Fruit fly (Drosophila melanogaster) whole organism: ENCODE measurements around the gene sens.

Experiments
- CG8478 ChIP-seq: fragments of >200 bp; optimal IDR thresholded peaks from 2 replicates; lab custom pipeline; 2018; ENCODE audit warnings: inconsistent platforms
- EcR ChIP-seq, 2 experiments: fragments of >200 bp; optimal IDR thresholded peaks; 2 replicates each; lab custom pipeline; 2017; ENCODE audit warnings: missing biosample characterization in 2 of 2, missing genetic modification characterization in 2 of 2, missing genetic modification reagents in 2 of 2
- pan ChIP-seq: fragments of >200 bp; optimal IDR thresholded peaks from 2 replicates; lab custom pipeline; 2017
- usp ChIP-seq: fragments of >200 bp; optimal IDR thresholded peaks from 2 replicates; lab custom pipeline; 2017; ENCODE audit warnings: missing biosample characterization, missing genetic modification characterization, mixed read lengths

DNA sequence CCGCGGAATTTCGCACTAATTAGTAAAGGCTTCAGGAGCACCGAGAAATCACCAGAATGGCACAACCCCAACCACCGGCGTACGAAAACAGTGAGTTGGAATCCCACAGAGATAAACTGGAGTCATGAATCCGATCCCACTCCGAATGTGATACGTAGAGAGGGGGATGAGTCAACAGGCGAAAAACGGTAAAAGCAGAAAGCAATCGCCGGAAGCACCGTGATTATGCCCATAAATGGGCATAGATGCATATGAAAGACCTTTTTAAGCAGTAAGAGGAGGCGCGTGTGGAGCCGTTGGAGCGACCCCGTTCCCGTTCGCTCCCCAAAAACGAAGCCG, 11.9 kb upstream of the sens start:
- TF ChIP-seq EcR (GFP tag; optimal IDR thresholded peaks at IDR 0.05; lab: Kevin White, UChicago) (no peak), usp (GFP tag; lab: Kevin White, UChicago) (no peak), pan (lab: Kevin White, UChicago) (no peak), CG8478 (lab: Kevin White, UChicago) (no peak)
